Worm (Caenorhabditis elegans) whole organism, early embryonic: ENCODE results near the gene K02E10.7.

Experiments used
- B0310.2 ChIP-seq: sonication (generic microtip); optimal IDR thresholded peaks from 2 replicates; lab custom pipeline; 2016; ENCODE audit warnings: mild to moderate bottlenecking, missing genetic modification characterization, missing compliant biosample characterization
- F13C5.2 ChIP-seq: sonication (generic microtip); optimal IDR thresholded peaks from 2 replicates; lab custom pipeline; 2017; ENCODE audit warnings: mild to moderate bottlenecking, missing genetic modification characterization, inconsistent platforms, missing compliant biosample characterization
- aly-1 ChIP-seq: sonication (generic microtip); optimal IDR thresholded peaks from 2 replicates; lab custom pipeline; 2016; ENCODE audit warnings: missing genetic modification characterization, missing compliant biosample characterization
- ama-1 ChIP-seq: fragments of 150-350 bp; optimal IDR thresholded peaks from 2 replicates; lab custom pipeline; 2014
- ceh-13 ChIP-seq: fragments of 200-800 bp; sonication (Bioruptor generic); optimal IDR thresholded peaks from 2 replicates; lab custom pipeline; 2018; ENCODE audit warnings: mild to moderate bottlenecking, missing genetic modification characterization, missing compliant biosample characterization
- ceh-36 ChIP-seq: sonication (generic microtip); optimal IDR thresholded peaks from 2 replicates; lab custom pipeline; 2016; ENCODE audit warnings: missing genetic modification characterization, inconsistent platforms, missing compliant biosample characterization
- ets-7 ChIP-seq: sonication (generic microtip); optimal IDR thresholded peaks from 2 replicates; lab custom pipeline; 2016; ENCODE audit warnings: missing genotype, missing genetic modification characterization, missing compliant biosample characterization
- flt-1 ChIP-seq: fragments of 200-800 bp; sonication (Bioruptor generic); IDR thresholded peaks from 2 replicates; pipeline ENCODE4 v1.3.6; 2022; ENCODE audit warnings: missing genetic modification characterization, missing compliant biosample characterization
- hmbx-1 ChIP-seq: sonication (generic microtip); optimal IDR thresholded peaks from 2 replicates; lab custom pipeline; 2016; ENCODE audit warnings: mild to moderate bottlenecking, missing genetic modification characterization, missing compliant biosample characterization
- hmg-4 ChIP-seq: fragments of 200-800 bp; sonication (Bioruptor generic); optimal IDR thresholded peaks from 2 replicates; lab custom pipeline; 2018; ENCODE audit warnings: mild to moderate bottlenecking, missing genetic modification characterization, missing compliant biosample characterization
- hnd-1 ChIP-seq: sonication (generic microtip); optimal IDR thresholded peaks from 2 replicates; lab custom pipeline; 2016; ENCODE audit warnings: missing genetic modification characterization, missing compliant biosample characterization
- pes-1 ChIP-seq: fragments of 200-800 bp; sonication (Bioruptor generic); IDR thresholded peaks from 2 replicates; pipeline ENCODE4 v1.3.6; 2022; ENCODE audit warnings: missing genetic modification reagents, missing genetic modification characterization, missing compliant biosample characterization
- scrt-1 ChIP-seq: fragments of 200-800 bp; sonication (Bioruptor generic); IDR thresholded peaks from 2 replicates; pipeline ENCODE4 v1.3.6; 2022; ENCODE audit warnings: missing genetic modification characterization, missing compliant biosample characterization
- sea-1 ChIP-seq: fragments of 200-800 bp; sonication (Bioruptor generic); conservative IDR thresholded peaks from 2 replicates; pipeline ENCODE4 v1.3.6; 2022; ENCODE audit warnings: missing genetic modification characterization, missing compliant biosample characterization
- tbx-11 ChIP-seq: fragments of 200-800 bp; sonication (Bioruptor generic); IDR thresholded peaks from 2 replicates; pipeline ENCODE4 v1.3.6; 2022; ENCODE audit warnings: missing genetic modification characterization, missing compliant biosample characterization
- tbx-37 ChIP-seq: fragments of 200-800 bp; sonication (Bioruptor generic); conservative IDR thresholded peaks from 2 replicates; pipeline ENCODE4 v1.3.6; 2022; ENCODE audit warnings: missing genetic modification reagents, missing genetic modification characterization, missing compliant biosample characterization
- tra-4 ChIP-seq: sonication (generic microtip); optimal IDR thresholded peaks from 2 replicates; lab custom pipeline; 2017; ENCODE audit warnings: missing genetic modification characterization, missing compliant biosample characterization

The K02E10.7 gene

DNA sequence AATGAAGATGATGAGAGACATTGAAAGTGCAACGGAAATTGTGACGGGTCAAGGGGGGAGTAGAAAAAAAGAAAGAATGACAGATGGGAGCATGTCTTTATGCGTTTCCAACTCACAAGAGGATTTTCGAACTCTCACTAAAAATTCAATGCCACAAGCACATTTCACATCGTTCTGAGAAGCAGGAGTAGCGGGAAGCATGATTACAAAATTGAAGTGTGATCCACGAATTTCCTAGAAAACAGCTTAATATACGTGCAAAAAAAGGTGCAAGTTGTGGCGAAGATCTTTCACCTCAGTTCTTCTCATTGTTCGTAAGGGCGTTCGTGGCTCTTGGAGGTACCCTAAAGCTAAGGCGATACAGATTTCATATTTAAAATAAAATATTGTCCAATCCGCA, 1.6 kb downstream of the K02E10.7 start:
- no peak for TF ChIP-seq ets-7
- no peak for TF ChIP-seq sea-1 (GFP tag; lab: Robert Waterston, UW)
- TF ChIP-seq tra-4 (tag; lab: Kevin White, UChicago), result no peak
- no peak for TF ChIP-seq aly-1 (tag; lab: Kevin White, UChicago)
- no peak for TF ChIP-seq ceh-13 (GFP tag; lab: Kevin White, UChicago)
- no peak for TF ChIP-seq hmg-4 (GFP tag; lab: Kevin White, UChicago)
- TF ChIP-seq scrt-1 (GFP tag; lab: Robert Waterston, UW), result no peak
- TF ChIP-seq hmbx-1, result no peak
- no peak for TF ChIP-seq hnd-1 (tag; lab: Kevin White, UChicago)
- no peak for TF ChIP-seq F13C5.2 (tag; lab: Kevin White, UChicago)
- no peak for TF ChIP-seq tbx-37 (GFP tag; lab: Robert Waterston, UW)
- no peak for TF ChIP-seq tbx-11
- no peak for TF ChIP-seq pes-1 (GFP tag; lab: Robert Waterston, UW)

DNA sequence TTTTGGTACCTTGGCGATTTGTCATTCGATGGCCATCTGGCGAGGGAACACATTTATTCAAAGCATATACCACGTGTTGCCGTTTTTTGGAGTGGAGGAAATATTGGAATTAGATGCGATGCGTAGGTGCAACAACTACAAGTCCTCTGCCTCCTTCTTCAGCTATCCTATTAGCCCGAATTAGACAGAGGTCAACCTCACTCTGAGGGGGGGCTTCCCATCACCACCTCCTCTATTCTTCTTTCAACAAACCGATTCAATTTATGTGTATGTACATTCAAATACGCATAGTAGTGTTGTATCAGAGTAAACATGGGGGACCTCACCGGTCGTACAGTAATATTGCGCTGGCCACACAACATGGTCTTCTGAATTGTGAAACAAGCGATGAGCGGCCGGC, 10.5 kb downstream of the K02E10.7 start:
- TF ChIP-seq hmg-4 (GFP tag; lab: Kevin White, UChicago) (no peak), pes-1 (GFP tag; lab: Robert Waterston, UW) (no peak), F13C5.2 (tag; lab: Kevin White, UChicago) (peak; percentile 28), tra-4 (tag; lab: Kevin White, UChicago) (no peak), tbx-37 (GFP tag; lab: Robert Waterston, UW) (no peak), flt-1 (GFP tag; lab: Robert Waterston, UW) (no peak), scrt-1 (GFP tag; lab: Robert Waterston, UW) (no peak), ceh-13 (GFP tag; lab: Kevin White, UChicago) (no peak)

DNA sequence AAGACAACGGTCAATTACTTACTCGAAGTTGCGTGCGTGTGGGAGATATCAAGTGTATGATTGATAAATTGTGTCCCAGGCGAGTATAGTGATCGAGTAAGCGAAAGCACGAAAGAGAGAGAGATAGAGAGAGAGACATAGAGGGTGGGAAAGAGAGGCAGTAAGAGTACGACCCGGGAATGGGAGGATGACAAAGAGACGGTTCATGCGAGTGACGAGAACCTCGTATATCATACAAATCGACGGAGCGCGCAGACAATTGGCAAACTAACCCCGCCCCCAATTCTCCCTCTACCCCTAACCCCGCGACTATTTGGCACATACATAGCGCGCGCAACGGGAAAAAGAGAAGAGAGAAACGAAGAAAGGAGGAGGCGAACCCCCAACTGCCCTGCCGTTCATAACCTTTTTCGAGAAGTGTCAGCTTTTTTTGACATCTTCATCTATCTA, 12.5 kb downstream of the K02E10.7 start, which contains the start of gene rabr-1:
Gene rabr-1, plus strand, starts transcription at position 316 of the 450 bp plus-strand sequence.
- TF ChIP-seq pes-1 (GFP tag; lab: Robert Waterston, UW) (no peak), ceh-36 (no peak), tra-4 (tag; lab: Kevin White, UChicago) (no peak), flt-1 (GFP tag; lab: Robert Waterston, UW) (no peak), tbx-11 (no peak), F13C5.2 (tag; lab: Kevin White, UChicago) (peak; percentile 15), hmg-4 (GFP tag; lab: Kevin White, UChicago) (peak; percentile 85), aly-1 (tag; lab: Kevin White, UChicago) (peak; percentile 25), hnd-1 (tag; lab: Kevin White, UChicago) (no peak), B0310.2 (tag; lab: Kevin White, UChicago) (no peak)

DNA sequence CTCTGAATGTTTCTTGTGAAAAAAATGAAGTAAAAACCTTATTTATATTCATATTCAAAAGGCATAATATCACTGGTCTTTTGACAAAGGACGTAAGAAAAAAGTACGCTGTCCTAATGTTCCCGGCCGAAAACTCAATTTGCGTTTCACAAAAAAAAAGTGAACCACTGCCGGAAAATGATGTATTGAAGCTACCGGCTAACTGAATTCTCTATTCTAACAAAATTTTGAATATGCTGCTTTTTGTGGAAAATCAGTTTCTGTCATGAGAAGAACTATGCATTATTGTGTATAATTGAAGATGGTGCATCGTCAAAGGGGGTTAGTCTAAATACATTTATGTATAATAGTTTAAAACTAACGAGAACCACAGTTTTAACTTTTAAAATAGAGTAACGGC, 14.1 kb downstream of the K02E10.7 start:
- TF ChIP-seq ceh-36 (no peak), aly-1 (tag; lab: Kevin White, UChicago) (no peak), B0310.2 (tag; lab: Kevin White, UChicago) (no peak), hmbx-1 (no peak), hmg-4 (GFP tag; lab: Kevin White, UChicago) (no peak), F13C5.2 (tag; lab: Kevin White, UChicago) (no peak), tbx-37 (GFP tag; lab: Robert Waterston, UW) (no peak), hnd-1 (tag; lab: Kevin White, UChicago) (no peak)

DNA sequence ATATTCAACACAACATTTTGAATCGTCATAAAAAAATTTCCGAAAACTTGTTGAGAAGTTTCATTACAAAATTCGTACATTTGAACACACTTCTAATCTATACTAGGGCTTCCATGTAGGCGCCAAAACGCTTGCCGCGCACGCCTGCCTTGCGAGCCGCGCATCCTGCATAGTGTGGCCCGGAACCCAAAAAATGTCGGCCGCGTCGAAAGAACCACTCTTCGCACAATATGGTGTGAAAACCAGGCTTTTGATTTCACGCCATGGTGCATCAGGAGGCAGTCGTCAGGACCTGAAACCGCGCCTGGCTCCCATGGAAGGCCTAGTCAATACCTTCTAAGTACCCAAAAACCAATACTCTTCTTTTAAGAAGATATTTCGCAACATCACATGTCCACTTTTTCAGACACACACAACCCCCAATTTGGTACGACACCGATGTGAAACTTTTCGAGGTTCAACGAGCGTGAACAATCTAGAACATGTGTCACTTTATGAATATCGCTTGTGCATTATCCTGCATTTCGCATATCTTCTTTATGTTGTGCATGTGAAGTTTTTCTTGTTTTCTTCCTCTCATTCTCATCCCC, 14.7 kb downstream of the K02E10.7 start:
- no peak for TF ChIP-seq scrt-1 (GFP tag; lab: Robert Waterston, UW)
- TF ChIP-seq ets-7, result no peak
- no peak for TF ChIP-seq hmbx-1
- TF ChIP-seq tra-4 (tag; lab: Kevin White, UChicago), result no peak
- no peak for TF ChIP-seq tbx-11
- no peak for TF ChIP-seq flt-1 (GFP tag; lab: Robert Waterston, UW)
- no peak for TF ChIP-seq ama-1 (lab: Kevin White, UChicago)
- TF ChIP-seq ceh-36, result no peak

DNA sequence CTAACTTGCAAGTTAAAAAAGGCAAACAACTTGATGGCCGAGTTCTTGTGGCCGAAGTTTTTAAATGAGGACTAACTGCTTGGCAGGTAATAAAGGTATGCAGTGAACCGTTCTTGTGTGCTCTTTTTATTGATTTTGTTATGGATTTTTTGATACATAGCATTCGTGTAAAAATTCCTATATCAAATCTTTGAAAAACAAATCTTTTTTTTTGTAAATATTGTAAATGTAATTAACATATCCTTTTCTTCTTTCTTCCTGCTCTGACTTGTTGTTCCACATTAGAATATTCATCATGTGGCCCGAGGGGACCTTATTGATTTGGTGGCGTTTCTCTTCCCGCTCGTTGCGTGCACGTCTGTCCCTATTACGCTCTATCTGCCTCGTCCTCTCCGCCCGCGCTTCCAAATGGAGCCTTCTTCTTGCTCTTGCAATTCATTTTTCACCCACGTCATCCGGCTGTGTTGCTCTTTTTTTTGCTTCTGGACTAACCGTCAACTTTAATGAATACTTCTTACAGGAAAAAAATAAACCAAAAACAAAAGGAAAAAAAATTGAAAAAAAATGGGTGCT, 19.7 kb downstream of the K02E10.7 start, which contains the start of gene hid-1:
Gene hid-1, plus strand, starts transcription at position 523 of the 573 bp plus-strand sequence.
- peak; percentile 4 for TF ChIP-seq B0310.2 (tag; lab: Kevin White, UChicago)
- 0 out of 2 replicates have a peak, but pooled peaks have one; percentile 12 for TF ChIP-seq pes-1 (GFP tag; lab: Robert Waterston, UW)
- no peak for TF ChIP-seq ceh-36
- TF ChIP-seq hmg-4 (GFP tag; lab: Kevin White, UChicago), result peak; percentile 41

DNA sequence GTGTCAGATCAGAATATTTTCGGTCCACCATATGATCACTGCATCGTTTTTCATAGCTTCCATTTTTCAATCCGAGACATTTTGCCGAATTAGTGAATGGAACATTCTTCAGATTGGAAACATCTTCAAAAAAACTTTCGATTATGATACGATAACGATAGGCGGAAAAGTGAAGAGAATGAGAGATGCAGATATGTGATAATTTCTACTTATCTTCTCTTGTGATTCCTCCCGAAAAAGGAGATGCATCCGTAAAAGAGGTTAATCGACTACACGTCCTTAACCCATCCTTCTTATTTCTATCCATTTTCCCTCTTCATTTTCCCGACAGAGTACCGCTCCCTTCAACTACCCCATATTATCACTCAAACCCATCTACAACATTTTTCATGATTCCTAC, 25.3 kb downstream of the K02E10.7 start, which contains the start of gene K02E10.4:
Gene K02E10.4, plus strand, starts transcription at position 186 of the 400 bp plus-strand sequence.
- TF ChIP-seq ama-1 (lab: Kevin White, UChicago) (no peak), ceh-36 (no peak), B0310.2 (tag; lab: Kevin White, UChicago) (no peak), tbx-11 (no peak), hmg-4 (GFP tag; lab: Kevin White, UChicago) (no peak), flt-1 (GFP tag; lab: Robert Waterston, UW) (no peak), pes-1 (GFP tag; lab: Robert Waterston, UW) (no peak), scrt-1 (GFP tag; lab: Robert Waterston, UW) (no peak), hmbx-1 (no peak), ets-7 (no peak), aly-1 (tag; lab: Kevin White, UChicago) (no peak), tbx-37 (GFP tag; lab: Robert Waterston, UW) (no peak), sea-1 (GFP tag; lab: Robert Waterston, UW) (no peak), ceh-13 (GFP tag; lab: Kevin White, UChicago) (no peak), tra-4 (tag; lab: Kevin White, UChicago) (no peak), F13C5.2 (tag; lab: Kevin White, UChicago) (no peak)
